Worm (Caenorhabditis elegans): ENCODE results near the gene Y116F11A.6.

DNA sequence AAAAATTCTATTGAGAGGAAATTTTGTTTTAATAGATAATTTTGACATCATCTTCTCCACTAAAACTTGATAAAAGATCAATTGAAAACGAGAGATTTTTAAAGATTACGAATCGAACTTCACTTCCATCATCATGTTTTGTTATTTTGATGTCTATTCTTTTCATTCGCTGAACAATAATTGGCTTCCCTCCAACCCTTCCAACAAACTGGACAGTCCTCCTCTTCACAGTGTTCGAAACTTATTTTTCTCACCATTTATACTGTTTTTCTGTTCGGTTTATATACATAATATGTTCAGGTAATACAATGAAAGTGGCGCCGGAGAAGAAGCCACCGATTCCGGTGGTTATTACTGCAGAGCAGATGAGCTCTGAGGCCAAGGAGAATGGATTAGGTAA, 41.4 kb downstream of the Y116F11A.6 start, which contains the start of gene M162.5:
- TF ChIP-seq syd-9 (tag; optimal IDR thresholded peaks at IDR 0.05) (no peak), K09A11.1 (tag; optimal IDR thresholded peaks at IDR 0.05; ENCODE audit: insufficient read depth) (no peak), elt-2 (tag; optimal IDR thresholded peaks at IDR 0.05) (no peak), hlh-30 (tag; optimal IDR thresholded peaks at IDR 0.05; ENCODE audit: insufficient read depth) (no peak), unc-86 (tag; optimal IDR thresholded peaks at IDR 0.05) (no peak), K02D7.2 (tag; optimal IDR thresholded peaks at IDR 0.05) (no peak), unc-55 (GFP tag; optimal IDR thresholded peaks at IDR 0.05) (no peak), nhr-11 (tag; optimal IDR thresholded peaks at IDR 0.05) (no peak), pag-3 (tag; optimal IDR thresholded peaks at IDR 0.05; ENCODE audit: borderline replicate concordance) (no peak)

Measured in whole organism, late embryonic.